Worm (Caenorhabditis elegans): ENCODE data around the gene D1044.4.

The D1044.4 gene

DNA sequence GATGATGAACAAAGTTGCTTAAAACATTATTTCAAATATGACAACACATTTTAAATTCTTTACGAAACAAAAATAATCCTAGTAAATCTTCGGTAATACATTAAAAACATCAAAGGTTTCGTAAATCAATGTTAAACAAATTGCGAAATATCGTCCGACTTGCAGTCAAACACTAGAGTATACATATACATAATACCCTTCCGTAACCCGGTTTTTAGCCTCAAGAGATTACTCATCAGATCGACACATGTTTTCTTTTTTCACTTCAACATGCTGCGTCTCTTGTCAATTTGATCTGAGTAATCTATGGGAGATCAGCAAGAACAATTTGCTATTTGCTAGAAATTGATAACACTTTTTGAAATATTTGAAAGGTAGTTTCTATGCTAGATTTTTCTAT, 24.5 kb upstream of the D1044.4 start:
- TF ChIP-seq nhr-237 (tag; optimal IDR thresholded peaks at IDR 0.05) (no peak), elt-1 (tag; optimal IDR thresholded peaks at IDR 0.05; ENCODE audit: borderline replicate concordance, insufficient read depth) (no peak)

DNA sequence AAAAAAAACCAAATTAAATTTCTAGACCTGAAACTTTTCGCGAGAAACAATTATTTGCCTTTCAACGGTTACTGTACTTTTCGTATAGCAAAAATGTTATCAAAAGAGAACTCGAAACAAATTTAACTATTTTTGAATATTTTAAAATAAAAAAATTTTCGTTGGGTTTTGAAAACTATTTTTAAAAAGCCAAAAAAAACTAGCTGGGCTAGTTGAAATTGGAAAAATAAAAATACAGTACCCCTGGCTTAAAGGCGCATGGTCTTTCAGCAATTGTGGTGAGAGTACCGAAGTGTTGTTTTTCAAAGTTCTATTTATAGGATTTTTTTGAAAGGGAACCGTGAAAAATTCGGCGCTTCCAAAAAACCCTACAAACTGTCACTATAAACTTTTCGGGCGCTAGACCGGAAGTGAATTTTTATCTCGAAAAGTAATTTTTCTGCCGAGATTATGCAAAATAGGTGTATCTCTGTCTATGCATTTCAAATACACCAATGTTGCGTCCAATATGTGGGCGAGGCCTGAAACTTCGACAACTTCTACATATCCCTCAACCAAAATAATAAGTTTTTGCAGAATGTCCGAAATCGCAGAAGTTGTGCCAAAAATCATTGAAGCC, 22.0 kb upstream of the D1044.4 start, which contains the start of gene D1044.1:
D1044.1 (plus strand) TSS at position 569 of the 619 bp plus-strand sequence.
- TF ChIP-seq sptf-1 (tag; optimal IDR thresholded peaks at IDR 0.05) (no peak), zip-8 (tag; optimal IDR thresholded peaks at IDR 0.05) (no peak), drap-1 (GFP tag; optimal IDR thresholded peaks at IDR 0.05) (no peak), ceh-83 (GFP tag; optimal IDR thresholded peaks at IDR 0.05) (no peak)

DNA sequence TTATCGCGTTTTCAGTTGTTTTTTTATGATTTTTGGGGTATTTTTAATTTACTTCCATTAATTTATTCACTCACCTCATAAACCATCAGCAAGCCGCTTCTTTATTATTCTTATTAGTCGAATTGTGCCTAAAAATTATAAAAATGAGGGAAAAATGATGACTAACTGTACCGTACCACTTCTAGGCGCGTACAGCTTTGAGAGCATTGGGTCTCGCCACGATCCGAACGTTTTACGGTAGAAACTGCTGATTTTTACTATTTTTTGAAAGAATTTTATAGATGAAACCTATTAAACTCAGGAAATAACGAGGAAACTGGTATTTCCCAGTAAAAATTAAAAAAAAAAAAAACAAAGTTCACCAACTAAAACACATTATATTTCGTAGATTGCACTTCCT, 21.2 kb upstream of the D1044.4 start, which contains the start of gene D1044.6:
D1044.6 (minus strand) TSS at position 128 of the 400 bp plus-strand sequence.
- TF ChIP-seq sptf-1 (tag; optimal IDR thresholded peaks at IDR 0.05) (no peak), nhr-2 (tag; optimal IDR thresholded peaks at IDR 0.05) (no peak), ztf-11 (tag; optimal IDR thresholded peaks at IDR 0.05) (no peak), M03D4.4 (tag; optimal IDR thresholded peaks at IDR 0.05) (no peak), flh-1 (GFP tag; optimal IDR thresholded peaks at IDR 0.05) (no peak), drap-1 (GFP tag; optimal IDR thresholded peaks at IDR 0.05) (no peak), nhr-12 (tag; optimal IDR thresholded peaks at IDR 0.05) (no peak), elt-1 (tag; optimal IDR thresholded peaks at IDR 0.05; ENCODE audit: borderline replicate concordance, insufficient read depth) (no peak), unc-120 (tag; optimal IDR thresholded peaks at IDR 0.05; ENCODE audit: poor library complexity, severe bottlenecking) (no peak), mab-5 (tag; optimal IDR thresholded peaks at IDR 0.05) (no peak), nhr-76 (tag; optimal IDR thresholded peaks at IDR 0.05) (no peak), unc-39 (tag; optimal IDR thresholded peaks at IDR 0.05) (no peak)

DNA sequence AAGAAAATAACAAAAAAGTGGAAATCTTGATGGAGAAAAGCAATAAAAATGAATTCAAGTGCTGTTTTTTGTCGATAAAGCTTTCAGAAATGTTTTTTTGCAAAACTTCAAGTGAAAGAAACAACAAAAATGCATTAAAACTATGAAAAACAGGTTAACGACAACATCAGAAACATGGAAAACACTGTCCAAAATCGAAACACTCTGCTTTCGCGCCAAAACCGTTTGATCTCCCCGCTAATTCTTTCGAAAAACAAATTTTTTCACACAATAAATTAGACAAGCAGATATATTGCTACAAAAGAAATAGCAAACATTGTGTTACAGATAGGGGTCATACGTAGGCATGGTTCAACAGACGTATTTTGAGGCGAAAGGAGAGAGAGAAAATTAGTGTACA, 19.9 kb upstream of the D1044.4 start:
- TF ChIP-seq nhr-2 (tag; optimal IDR thresholded peaks at IDR 0.05) = no peak
- no peak for TF ChIP-seq lin-13 (tag; optimal IDR thresholded peaks at IDR 0.05)
- no peak for TF ChIP-seq blmp-1 (tag; optimal IDR thresholded peaks at IDR 0.05)
- no peak for TF ChIP-seq mep-1 (tag; optimal IDR thresholded peaks at IDR 0.05)
- TF ChIP-seq snpc-4 (tag; optimal IDR thresholded peaks at IDR 0.05) = no peak
- no peak for TF ChIP-seq elt-3 (tag; optimal IDR thresholded peaks at IDR 0.05)
- no peak for TF ChIP-seq zip-8 (tag; optimal IDR thresholded peaks at IDR 0.05)
- TF ChIP-seq nhr-12 (tag; optimal IDR thresholded peaks at IDR 0.05) = no peak
- TF ChIP-seq lsy-2 (tag; optimal IDR thresholded peaks at IDR 0.05) = no peak
- TF ChIP-seq tbx-8 (GFP tag; optimal IDR thresholded peaks at IDR 0.05) = no peak
- no peak for TF ChIP-seq drap-1 (GFP tag; optimal IDR thresholded peaks at IDR 0.05)
- TF ChIP-seq bed-3 (GFP tag; optimal IDR thresholded peaks at IDR 0.05) = no peak
- no peak for TF ChIP-seq nhr-237 (tag; optimal IDR thresholded peaks at IDR 0.05)
- no peak for TF ChIP-seq ces-1 (GFP tag; optimal IDR thresholded peaks at IDR 0.05)
- TF ChIP-seq nhr-76 (tag; optimal IDR thresholded peaks at IDR 0.05) = no peak
- no peak for TF ChIP-seq mls-2 (tag; optimal IDR thresholded peaks at IDR 0.05)

DNA sequence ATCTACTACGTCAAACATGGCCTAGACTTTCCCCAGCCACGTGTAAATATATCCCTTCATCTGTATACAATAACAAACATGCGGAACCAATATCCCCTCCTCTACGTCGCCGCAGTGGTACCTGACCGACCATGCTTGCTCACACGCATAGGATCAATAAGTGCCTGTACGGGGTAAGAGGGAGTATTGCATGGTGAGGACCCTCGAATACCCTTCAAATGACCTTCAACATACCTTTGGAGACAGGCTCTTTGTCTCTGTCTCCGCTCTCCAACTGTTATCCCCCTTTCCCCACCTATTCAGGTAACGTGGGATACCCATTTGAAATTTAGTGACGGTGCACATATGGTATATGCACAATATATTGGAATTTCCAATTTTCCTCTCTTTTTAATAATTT, 4.1 kb upstream of the D1044.4 start, which contains the start of gene dex-1:
dex-1 (plus strand) TSS at position 132 of the 400 bp plus-strand sequence.
- TF ChIP-seq tbx-8 (GFP tag; optimal IDR thresholded peaks at IDR 0.05) (no peak), zip-8 (tag; optimal IDR thresholded peaks at IDR 0.05) (peak; percentile 42), sem-2 (GFP tag; optimal IDR thresholded peaks at IDR 0.05) (no peak), drap-1 (GFP tag; optimal IDR thresholded peaks at IDR 0.05) (no peak), mep-1 (tag; optimal IDR thresholded peaks at IDR 0.05) (no peak), nhr-2 (tag; optimal IDR thresholded peaks at IDR 0.05) (peak; percentile 99)

DNA sequence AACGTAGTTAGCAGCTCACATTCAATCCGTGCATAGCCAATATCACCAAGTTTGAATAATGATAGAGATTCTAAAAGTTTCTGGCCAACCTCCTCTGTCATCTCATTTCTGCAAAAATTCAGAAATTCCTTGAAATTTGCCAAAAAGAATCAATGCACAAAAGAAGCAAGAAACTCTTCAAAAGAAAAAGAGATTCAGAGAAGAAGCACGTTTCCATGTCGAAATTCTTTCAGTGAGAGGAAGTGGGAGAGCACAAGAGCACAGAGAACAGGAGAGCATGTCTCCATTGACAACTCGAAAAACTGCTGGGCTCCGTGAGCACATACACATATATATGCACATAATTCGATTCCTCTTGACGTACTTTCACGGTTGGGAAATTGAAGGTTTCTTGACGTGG, 4.4 kb downstream of the D1044.4 start, which contains the start of gene nekl-4:
nekl-4 (minus strand) TSS at position 101 of the 400 bp plus-strand sequence.
- no peak for TF ChIP-seq lin-32 (GFP tag; optimal IDR thresholded peaks at IDR 0.05)
- no peak for TF ChIP-seq zip-8 (tag; optimal IDR thresholded peaks at IDR 0.05)
- no peak for TF ChIP-seq drap-1 (GFP tag; optimal IDR thresholded peaks at IDR 0.05)
- no peak for TF ChIP-seq lin-13 (tag; optimal IDR thresholded peaks at IDR 0.05)
- no peak for TF ChIP-seq cnd-1 (tag; optimal IDR thresholded peaks at IDR 0.05)
- TF ChIP-seq ham-2 (GFP tag; optimal IDR thresholded peaks at IDR 0.05) = no peak
- TF ChIP-seq ces-1 (GFP tag; optimal IDR thresholded peaks at IDR 0.05) = no peak
- TF ChIP-seq M03D4.4 (tag; optimal IDR thresholded peaks at IDR 0.05) = no peak
- no peak for TF ChIP-seq elt-3 (tag; optimal IDR thresholded peaks at IDR 0.05)
- no peak for TF ChIP-seq flh-1 (GFP tag; optimal IDR thresholded peaks at IDR 0.05)
- no peak for TF ChIP-seq lsy-2 (tag; optimal IDR thresholded peaks at IDR 0.05)
- no peak for TF ChIP-seq sptf-1 (tag; optimal IDR thresholded peaks at IDR 0.05)
- TF ChIP-seq nhr-28 (tag; optimal IDR thresholded peaks at IDR 0.05) = no peak
- TF ChIP-seq unc-120 (tag; optimal IDR thresholded peaks at IDR 0.05; ENCODE audit: poor library complexity, severe bottlenecking) = no peak
- TF ChIP-seq unc-39 (tag; optimal IDR thresholded peaks at IDR 0.05) = no peak
- no peak for TF ChIP-seq unc-62 (GFP tag; optimal IDR thresholded peaks at IDR 0.05)
- TF ChIP-seq nhr-2 (tag; optimal IDR thresholded peaks at IDR 0.05) = no peak
- TF ChIP-seq bed-3 (GFP tag; optimal IDR thresholded peaks at IDR 0.05) = no peak
- TF ChIP-seq mab-5 (tag; optimal IDR thresholded peaks at IDR 0.05) = no peak
- no peak for TF ChIP-seq ztf-11 (tag; optimal IDR thresholded peaks at IDR 0.05)

Measured in whole organism, mixed stage, embryonic.